Worm (Caenorhabditis elegans): ENCODE measurements around the gene M03C11.9.

- TF ChIP-seq aly-2 (tag; optimal IDR thresholded peaks at IDR 0.05) = no peak
- no peak for TF ChIP-seq nhr-237 (tag; optimal IDR thresholded peaks at IDR 0.05)
- no peak for TF ChIP-seq zip-2 (tag; optimal IDR thresholded peaks at IDR 0.05)
- no peak for TF ChIP-seq attf-4 (tag; optimal IDR thresholded peaks at IDR 0.05)
- TF ChIP-seq mdl-1 (tag; optimal IDR thresholded peaks at IDR 0.05) = no peak
- TF ChIP-seq nhr-42 (GFP tag; IDR thresholded peaks at IDR 0.05) = no peak
- TF ChIP-seq ceh-28 (tag; optimal IDR thresholded peaks at IDR 0.05) = no peak
- TF ChIP-seq vab-7 (GFP tag; IDR thresholded peaks at IDR 0.05) = no peak
- TF ChIP-seq R02D3.7 (tag; optimal IDR thresholded peaks at IDR 0.05) = no peak
- no peak for TF ChIP-seq fos-1 (tag; optimal IDR thresholded peaks at IDR 0.05)
- peak; percentile 73 for TF ChIP-seq pqm-1 (tag; optimal IDR thresholded peaks at IDR 0.05)
- TF ChIP-seq unc-62 (GFP tag; optimal IDR thresholded peaks at IDR 0.05 in 1 of 2) = no peak
- no peak for TF ChIP-seq unc-62 (tag; optimal IDR thresholded peaks at IDR 0.05)
- TF ChIP-seq lin-39 (tag; optimal IDR thresholded peaks at IDR 0.05) = no peak
Observed at ce11 chrIII:10378899-10379298, 12.6 kb downstream of the M03C11.9 start.
